Worm (Caenorhabditis elegans): ENCODE measurements around the gene Y48A6B.7.

DNA sequence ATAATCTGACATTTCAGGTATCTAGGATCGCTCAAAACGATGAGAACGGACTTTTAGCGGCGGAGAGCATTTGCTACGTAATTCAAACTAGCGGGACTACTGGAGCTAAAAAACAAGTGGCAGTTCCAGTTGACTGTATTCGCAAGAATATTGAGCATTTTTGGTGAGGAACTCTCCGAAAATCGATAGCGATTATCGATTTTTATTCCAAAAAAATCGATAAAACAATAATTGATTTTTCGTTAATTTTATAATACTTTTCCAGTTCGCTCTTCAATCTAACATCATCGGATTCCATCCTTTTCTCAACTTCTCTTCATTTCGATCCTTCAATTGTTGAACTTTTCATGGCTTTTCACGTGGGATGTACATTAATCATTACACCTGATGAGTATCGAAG is 42.9 kb upstream of the Y48A6B.7 start:
- TF ChIP-seq jun-1 (tag; optimal IDR thresholded peaks at IDR 0.05) (no peak), egl-27 (tag; optimal IDR thresholded peaks at IDR 0.05) (no peak), nhr-11 (tag; optimal IDR thresholded peaks at IDR 0.05) (no peak), mml-1 (tag; optimal IDR thresholded peaks at IDR 0.05) (no peak), elt-1 (tag; optimal IDR thresholded peaks at IDR 0.05) (no peak), ZK546.5 (tag; optimal IDR thresholded peaks at IDR 0.05) (no peak), pqm-1 (tag; optimal IDR thresholded peaks at IDR 0.05) (no peak), nhr-76 (tag; optimal IDR thresholded peaks at IDR 0.05) (no peak), snpc-4 (tag; optimal IDR thresholded peaks at IDR 0.05) (no peak), nhr-12 (tag; optimal IDR thresholded peaks at IDR 0.05) (no peak), nhr-28 (tag; optimal IDR thresholded peaks at IDR 0.05) (no peak), nhr-77 (tag; optimal IDR thresholded peaks at IDR 0.05) (no peak), daf-12 (tag; optimal IDR thresholded peaks at IDR 0.05) (no peak), R02D3.7 (tag; optimal IDR thresholded peaks at IDR 0.05) (no peak)

Data from whole organism, L3 larva.